Worm (Caenorhabditis elegans): Measurements from ENCODE around the gene W10G6.6.

Gene W10G6.6

DNA sequence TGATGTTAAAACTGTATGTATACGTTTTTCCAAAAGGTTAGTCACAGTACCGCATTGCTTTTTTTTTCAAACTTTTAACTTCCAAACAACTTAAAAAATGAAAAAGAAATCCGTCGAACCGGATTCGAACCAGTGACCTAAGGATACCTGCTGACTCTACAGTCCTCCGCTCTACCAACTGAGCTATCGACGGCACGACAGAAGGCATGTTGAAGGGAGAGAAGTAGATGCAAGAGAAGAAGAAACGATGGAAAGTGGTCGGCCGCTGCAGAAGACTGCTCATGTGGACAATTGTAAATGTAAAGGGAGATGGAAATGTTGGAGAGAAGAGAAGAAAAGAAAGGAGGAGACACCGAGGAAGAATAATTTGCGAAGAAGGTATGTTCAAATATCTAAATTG is 40.9 kb downstream of the W10G6.6 start (continued):
- TF ChIP-seq zip-4 (GFP tag; optimal IDR thresholded peaks at IDR 0.05) (peak; percentile 70), ztf-4 (tag; optimal IDR thresholded peaks at IDR 0.05) (peak; percentile 80), sup-37 (GFP tag; optimal IDR thresholded peaks at IDR 0.05) (peak; percentile 40), snpc-4 (tag; optimal IDR thresholded peaks at IDR 0.05) (peak; percentile 86), dpl-1 (GFP tag; optimal IDR thresholded peaks at IDR 0.05) (peak in 2 of 3 experiments; percentile 32), pag-3 (tag; optimal IDR thresholded peaks at IDR 0.05; ENCODE audit: borderline replicate concordance, insufficient read depth) (no peak), blmp-1 (tag; optimal IDR thresholded peaks at IDR 0.05) (peak; percentile 9), egl-13 (tag; optimal IDR thresholded peaks at IDR 0.05) (peak; percentile 58), nhr-47 (tag; optimal IDR thresholded peaks at IDR 0.05) (peak; percentile 94), alr-1 (tag; optimal IDR thresholded peaks at IDR 0.05; ENCODE audit: borderline replicate concordance) (no peak), tlp-1 (tag; optimal IDR thresholded peaks at IDR 0.05) (no peak), lin-15B (tag; optimal IDR thresholded peaks at IDR 0.05) (no peak), sptf-1 (tag; optimal IDR thresholded peaks at IDR 0.05) (no peak), ceh-82 (tag; optimal IDR thresholded peaks at IDR 0.05) (peak; percentile 76 to 87 (median 87))

DNA sequence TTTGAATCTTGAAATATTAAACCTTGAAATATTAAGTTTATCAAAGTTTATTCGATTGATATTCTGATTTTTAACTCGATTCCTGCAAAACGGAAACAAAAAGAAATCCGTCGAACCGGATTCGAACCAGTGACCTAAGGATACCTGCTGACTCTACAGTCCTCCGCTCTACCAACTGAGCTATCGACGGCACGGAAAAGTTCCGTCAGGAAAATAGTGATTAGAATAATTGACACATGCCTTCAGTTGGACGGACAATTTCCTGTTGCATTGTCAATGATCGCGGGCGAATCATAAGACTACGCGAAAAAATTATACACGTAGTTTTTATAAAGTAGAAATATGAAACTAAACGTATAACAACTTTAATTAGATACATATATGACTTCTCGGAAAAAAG is 41.5 kb downstream of the W10G6.6 start:
- no peak for TF ChIP-seq skn-1 (tag; optimal IDR thresholded peaks at IDR 0.05)
- TF ChIP-seq ztf-4 (tag; optimal IDR thresholded peaks at IDR 0.05) = no peak
- TF ChIP-seq dpl-1 (GFP tag; optimal IDR thresholded peaks at IDR 0.05) = no peak
- TF ChIP-seq nhr-84 (tag; optimal IDR thresholded peaks at IDR 0.05) = no peak
- no peak for TF ChIP-seq isw-1 (GFP tag; IDR thresholded peaks at IDR 0.05)
- TF ChIP-seq sup-37 (GFP tag; optimal IDR thresholded peaks at IDR 0.05) = no peak
- no peak for TF ChIP-seq ceh-8 (GFP tag; optimal IDR thresholded peaks at IDR 0.05)
- TF ChIP-seq Y116A8C.19 (tag; optimal IDR thresholded peaks at IDR 0.05; ENCODE audit: borderline replicate concordance) = no peak
- TF ChIP-seq lin-14 (GFP tag; optimal IDR thresholded peaks at IDR 0.05) = no peak
- TF ChIP-seq ceh-82 (tag; optimal IDR thresholded peaks at IDR 0.05) = no peak
- no peak for TF ChIP-seq unc-98 (GFP tag; IDR thresholded peaks at IDR 0.05)
- no peak for TF ChIP-seq tbx-2 (tag; optimal IDR thresholded peaks at IDR 0.05)
- no peak for TF ChIP-seq hlh-17 (GFP tag; optimal IDR thresholded peaks at IDR 0.05; ENCODE audit: borderline replicate concordance)
- TF ChIP-seq swsn-7 (tag; optimal IDR thresholded peaks at IDR 0.05) = no peak
- no peak for TF ChIP-seq ceh-90 (tag; optimal IDR thresholded peaks at IDR 0.05)
- TF ChIP-seq aly-2 (tag; optimal IDR thresholded peaks at IDR 0.05) = no peak

DNA sequence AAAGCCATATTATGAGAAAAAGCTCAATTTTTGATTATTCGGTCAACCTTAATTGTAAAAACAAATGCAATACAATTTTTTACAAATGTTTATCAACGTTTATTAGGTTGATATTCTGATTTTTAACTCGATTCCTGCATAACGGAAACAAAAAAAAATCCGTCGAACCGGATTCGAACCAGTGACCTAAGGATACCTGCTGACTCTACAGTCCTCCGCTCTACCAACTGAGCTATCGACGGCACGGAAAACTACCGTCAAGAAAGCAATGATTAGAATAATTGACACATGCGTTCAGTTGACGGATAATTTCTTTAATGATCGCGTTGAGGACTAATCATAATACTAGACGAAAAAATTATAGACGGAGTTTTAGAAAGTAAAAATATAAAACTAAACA is 41.9 kb downstream of the W10G6.6 start:
- TF ChIP-seq unc-86 (tag; optimal IDR thresholded peaks at IDR 0.05) (no peak), ces-1 (GFP tag; optimal IDR thresholded peaks at IDR 0.05) (no peak), ztf-11 (tag; optimal IDR thresholded peaks at IDR 0.05) (no peak), lin-13 (GFP tag; optimal IDR thresholded peaks at IDR 0.05) (no peak), alr-1 (tag; optimal IDR thresholded peaks at IDR 0.05; ENCODE audit: borderline replicate concordance) (no peak), hlh-4 (tag; optimal IDR thresholded peaks at IDR 0.05) (no peak), ceh-8 (GFP tag; optimal IDR thresholded peaks at IDR 0.05) (no peak), efl-3 (GFP tag; optimal IDR thresholded peaks at IDR 0.05) (no peak), nhr-76 (tag; optimal IDR thresholded peaks at IDR 0.05) (no peak), fkh-4 (tag; optimal IDR thresholded peaks at IDR 0.05; ENCODE audit: borderline replicate concordance) (no peak), ceh-88 (GFP tag; IDR thresholded peaks at IDR 0.05) (no peak)

DNA sequence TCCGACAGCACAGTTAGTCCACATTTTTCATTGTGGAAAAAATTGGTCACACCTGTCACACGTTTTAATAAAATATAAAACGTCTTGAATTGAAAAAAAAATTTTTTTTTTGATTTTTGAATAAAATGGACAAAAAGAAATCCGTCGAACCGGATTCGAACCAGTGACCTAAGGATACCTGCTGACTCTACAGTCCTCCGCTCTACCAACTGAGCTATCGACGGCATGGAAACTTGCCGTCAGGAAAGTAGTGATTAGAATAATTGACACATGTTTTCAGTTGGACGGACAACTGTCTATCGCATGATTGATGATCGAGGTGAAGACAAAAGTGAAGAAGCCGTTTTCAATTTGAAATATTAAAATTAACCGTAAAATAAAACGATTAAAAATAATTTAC is 42.5 kb downstream of the W10G6.6 start:
- TF ChIP-seq ets-5 (GFP tag; IDR thresholded peaks at IDR 0.05) = no peak
- TF ChIP-seq lir-3 (tag; optimal IDR thresholded peaks at IDR 0.05; ENCODE audit: poor library complexity) = no peak
- no peak for TF ChIP-seq snpc-4 (tag; optimal IDR thresholded peaks at IDR 0.05)
- no peak for TF ChIP-seq unc-62 (GFP tag; optimal IDR thresholded peaks at IDR 0.05)
- TF ChIP-seq dpl-1 (GFP tag; optimal IDR thresholded peaks at IDR 0.05) = no peak
- TF ChIP-seq vab-15 (tag; optimal IDR thresholded peaks at IDR 0.05) = no peak
- TF ChIP-seq skn-1 (tag; optimal IDR thresholded peaks at IDR 0.05) = no peak
- no peak for TF ChIP-seq F16B12.6 (tag; optimal IDR thresholded peaks at IDR 0.05)
- TF ChIP-seq nhr-12 (tag; optimal IDR thresholded peaks at IDR 0.05) = no peak
- no peak for TF ChIP-seq lsy-2 (tag; optimal IDR thresholded peaks at IDR 0.05)
- no peak for TF ChIP-seq swsn-7 (tag; optimal IDR thresholded peaks at IDR 0.05)
- no peak for TF ChIP-seq mef-2 (tag; optimal IDR thresholded peaks at IDR 0.05)
- TF ChIP-seq irx-1 (tag; optimal IDR thresholded peaks at IDR 0.05) = no peak
- no peak for TF ChIP-seq blmp-1 (tag; optimal IDR thresholded peaks at IDR 0.05)
- TF ChIP-seq hlh-4 (tag; optimal IDR thresholded peaks at IDR 0.05) = no peak

Measured in whole organism, L1 larva.